Fruit fly (Drosophila melanogaster): ENCODE results near the gene CG31674.

- TF ChIP-seq CG7045 (GFP tag; optimal IDR thresholded peaks at IDR 0.05) (no peak), CG5204 (GFP tag; optimal IDR thresholded peaks at IDR 0.05) (no peak)
Observed at dm6 chr2L:20874514-20874913, 43.5 kb downstream of the CG31674 start.

Data from whole organism, adult.